Fruit fly (Drosophila melanogaster): ENCODE results near the gene CG3306.

dm6 chr3L:9613960-9614588 lies 12.8 kb downstream of the CG3306 start:
- TF ChIP-seq EcR (GFP tag; optimal IDR thresholded peaks at IDR 0.05) (no peak), CG8478 (optimal IDR thresholded peaks at IDR 0.05) (no peak), Dll (optimal IDR thresholded peaks at IDR 0.05) (no peak), psq (optimal IDR thresholded peaks at IDR 0.05) (no peak)

Measured in whole organism.